Fruit fly (Drosophila melanogaster): Measurements from ENCODE around the gene sstn.

Gene sstn

DNA sequence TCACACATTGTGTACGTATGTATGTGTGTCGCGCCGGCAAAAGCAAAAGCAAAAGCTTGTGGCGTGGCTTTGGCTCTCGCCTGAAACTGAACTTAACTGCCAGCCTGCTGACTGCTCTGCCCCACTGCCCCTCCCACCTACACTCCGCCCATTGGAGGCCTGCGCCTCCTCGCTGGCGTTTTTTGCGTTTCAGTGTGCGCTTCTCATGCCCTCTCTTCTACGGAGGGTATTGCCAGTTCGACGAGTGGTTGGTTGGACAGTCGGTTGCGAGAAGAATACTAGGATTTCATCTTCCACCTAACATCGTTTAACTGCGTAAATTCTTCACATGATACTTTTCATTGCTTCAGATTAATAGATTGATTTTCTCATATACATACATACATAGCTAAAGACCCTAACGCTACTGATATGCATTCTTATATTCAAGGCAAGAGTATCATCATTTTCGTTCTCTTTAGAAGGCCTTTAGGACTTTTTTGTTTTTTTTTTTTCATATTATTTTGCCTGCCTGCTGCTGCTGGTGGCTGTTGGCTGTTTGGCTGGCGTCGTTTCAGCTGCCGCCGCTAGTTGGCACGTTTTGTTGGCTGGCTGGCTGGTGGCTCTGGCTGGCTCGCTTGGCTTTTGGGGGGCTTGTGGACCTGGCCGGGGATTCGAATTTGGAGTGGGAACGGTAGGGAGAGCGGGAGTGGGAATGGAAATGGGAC is 10.5 kb upstream of the sstn start:
- TF ChIP-seq usp (GFP tag; optimal IDR thresholded peaks at IDR 0.05): no peak
- no peak for TF ChIP-seq EcR (GFP tag; optimal IDR thresholded peaks at IDR 0.05)
- TF ChIP-seq CG8478 (optimal IDR thresholded peaks at IDR 0.05): no peak
- no peak for TF ChIP-seq pan (optimal IDR thresholded peaks at IDR 0.05)
- no peak for TF ChIP-seq psq (optimal IDR thresholded peaks at IDR 0.05)
- no peak for TF ChIP-seq Dll (optimal IDR thresholded peaks at IDR 0.05)

DNA sequence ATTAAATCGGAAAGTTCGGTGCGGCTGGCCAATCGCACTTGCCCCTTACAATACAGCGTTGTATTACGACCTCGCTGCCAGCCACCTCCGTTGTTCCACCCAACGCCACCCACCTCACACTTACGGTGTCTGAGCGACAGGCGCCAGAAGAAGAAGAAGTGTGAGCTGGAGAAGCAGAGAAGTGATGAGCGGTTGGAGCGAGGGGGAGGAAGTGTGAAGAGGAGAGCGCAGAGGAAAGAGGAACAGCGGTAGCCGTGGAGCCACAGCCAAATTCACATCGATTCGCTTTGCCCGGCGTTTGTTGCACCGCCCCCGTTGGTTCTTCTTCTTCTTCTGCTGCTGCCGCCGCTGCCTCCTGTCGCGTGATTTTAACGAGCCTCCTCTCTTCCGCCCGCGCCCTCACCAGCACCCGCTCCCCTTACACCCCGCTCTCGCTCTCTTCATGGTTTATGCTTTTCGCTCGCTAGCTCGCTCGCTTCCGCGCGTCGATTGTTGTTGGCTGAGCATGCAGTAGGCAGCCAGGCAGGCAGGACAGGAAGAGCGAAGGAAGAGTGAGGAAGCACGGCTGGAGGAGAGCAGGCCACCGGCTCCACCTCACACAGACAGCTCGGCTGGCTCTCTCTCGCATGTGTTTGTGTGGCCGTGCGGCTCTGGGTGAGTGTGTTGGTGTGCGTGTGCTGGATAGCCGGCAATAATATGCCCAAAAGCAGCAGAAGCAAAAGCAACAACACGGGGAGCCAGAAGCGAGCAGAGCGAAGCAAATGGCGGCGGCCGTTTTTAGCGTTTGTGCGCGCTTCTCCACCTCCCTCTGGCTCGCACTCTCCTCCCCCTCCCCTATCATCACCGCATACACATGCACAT is 9.7 kb upstream of the sstn start:
- peak; percentile 65 for TF ChIP-seq Dll (optimal IDR thresholded peaks at IDR 0.05)
- TF ChIP-seq usp (GFP tag; optimal IDR thresholded peaks at IDR 0.05): no peak
- TF ChIP-seq psq (optimal IDR thresholded peaks at IDR 0.05): no peak
- peak; percentile 21 for TF ChIP-seq CG8478 (optimal IDR thresholded peaks at IDR 0.05)
- no peak for TF ChIP-seq pan (optimal IDR thresholded peaks at IDR 0.05)
- TF ChIP-seq EcR (GFP tag; optimal IDR thresholded peaks at IDR 0.05): no peak

DNA sequence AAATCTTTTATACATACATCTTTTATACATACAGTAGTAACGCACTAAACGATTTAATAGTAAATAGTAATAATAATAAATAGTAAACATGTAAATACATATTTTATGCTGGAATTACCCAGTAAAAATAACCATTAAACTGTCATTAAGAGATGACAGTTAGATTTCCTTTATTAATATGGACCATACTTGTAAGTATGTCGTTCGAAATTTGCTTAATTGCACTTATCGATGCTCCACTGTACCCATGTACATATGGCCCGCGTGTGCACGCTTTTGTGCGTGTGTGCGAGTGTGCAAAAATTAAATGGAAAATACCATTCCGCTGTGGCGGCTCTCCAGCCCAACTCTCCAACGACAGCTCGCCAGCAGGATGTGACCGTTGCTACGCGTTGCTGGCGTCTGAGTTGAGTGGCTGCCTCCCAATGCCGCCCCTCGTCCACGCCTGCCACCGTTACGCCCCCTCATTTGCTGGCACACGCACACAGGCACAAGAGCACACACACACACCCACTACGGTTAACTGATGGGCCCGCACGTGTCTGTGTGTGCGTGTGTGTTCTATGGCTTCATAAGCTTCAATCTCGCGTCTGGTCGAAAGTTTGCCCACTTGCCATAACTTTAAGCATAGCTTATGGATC is 8.3 kb upstream of the sstn start:
- TF ChIP-seq pan (optimal IDR thresholded peaks at IDR 0.05) (no peak), Dll (optimal IDR thresholded peaks at IDR 0.05) (peak; percentile 28)

DNA sequence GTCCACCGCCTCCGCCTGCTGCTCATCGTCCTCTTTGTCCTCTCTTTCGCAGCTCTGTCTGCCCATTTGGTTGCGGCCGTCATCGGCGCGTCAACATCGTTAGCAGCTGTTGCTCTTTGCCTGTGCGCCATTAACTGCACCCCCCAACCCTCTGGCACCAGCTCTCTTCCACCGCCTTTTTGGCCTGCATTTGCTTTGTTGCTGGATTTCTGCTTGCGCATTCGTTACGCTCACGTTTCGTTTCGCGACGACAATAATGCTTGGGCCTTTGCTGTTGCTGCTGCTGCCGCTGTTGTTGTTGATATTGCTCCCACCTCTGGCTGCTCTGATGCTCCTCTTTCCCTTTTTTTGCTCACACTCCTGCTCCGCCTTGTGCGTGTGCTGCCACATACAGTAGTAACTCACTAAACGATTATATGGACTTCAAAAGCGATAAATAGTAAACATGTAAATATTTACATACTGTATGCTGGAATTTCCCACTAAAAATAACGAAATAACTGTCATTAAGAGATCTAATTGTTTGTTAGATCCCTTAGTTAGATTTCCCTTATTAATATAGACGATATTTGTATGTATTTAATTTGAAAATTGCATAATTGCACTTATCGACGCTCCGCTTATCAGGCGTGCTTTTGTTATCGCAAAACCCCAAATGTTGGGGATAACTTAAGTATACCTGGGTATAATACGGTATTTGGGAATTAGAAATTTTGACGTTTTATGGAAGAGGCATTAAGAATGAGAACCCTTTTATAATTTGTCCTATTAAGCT is 7.3 kb upstream of the sstn start:
- TF ChIP-seq Dll (optimal IDR thresholded peaks at IDR 0.05) (peak; percentile 68), EcR (GFP tag; optimal IDR thresholded peaks at IDR 0.05) (no peak), usp (GFP tag; optimal IDR thresholded peaks at IDR 0.05) (no peak), CG8478 (optimal IDR thresholded peaks at IDR 0.05) (no peak), psq (optimal IDR thresholded peaks at IDR 0.05) (no peak), pan (optimal IDR thresholded peaks at IDR 0.05) (no peak)

DNA sequence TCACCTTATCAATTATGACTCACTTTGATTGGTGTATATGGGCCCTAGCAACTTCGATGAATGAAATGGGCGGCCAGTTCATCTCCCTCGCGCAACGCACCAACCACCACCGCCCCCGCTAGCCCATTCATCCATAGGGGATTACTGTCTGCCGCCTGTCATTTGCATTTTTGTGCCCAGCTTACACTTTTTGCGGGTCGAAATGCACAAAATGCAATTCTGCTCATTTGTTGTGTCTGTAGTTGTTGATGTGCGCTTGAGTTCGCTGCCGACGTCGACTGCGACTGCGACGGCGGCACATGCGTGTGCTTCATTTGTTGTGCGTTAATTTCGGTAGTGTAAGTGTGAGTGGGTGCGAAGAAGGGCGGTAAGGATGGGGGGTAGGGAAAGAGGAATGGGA is 6.5 kb upstream of the sstn start:
- TF ChIP-seq EcR (GFP tag; optimal IDR thresholded peaks at IDR 0.05) (no peak), psq (optimal IDR thresholded peaks at IDR 0.05) (no peak)

DNA sequence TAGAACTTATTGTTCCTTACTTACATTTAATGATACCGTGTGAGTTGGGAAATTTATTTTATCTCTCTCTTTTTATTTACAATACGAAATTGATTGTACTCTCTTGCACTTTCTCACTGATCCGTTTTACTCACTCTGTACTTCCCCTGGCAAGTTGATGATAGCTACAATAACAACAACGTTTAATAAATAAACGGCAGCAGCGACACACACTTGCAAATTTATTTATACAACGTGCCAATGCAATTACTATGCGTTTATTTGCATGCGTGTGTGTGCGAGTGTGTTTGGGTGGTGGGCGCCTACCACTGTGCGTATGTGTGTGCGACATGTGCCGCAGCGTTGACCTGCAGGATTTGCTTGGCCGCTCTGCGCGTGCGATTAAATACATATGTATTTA is 5.0 kb upstream of the sstn start:
- TF ChIP-seq EcR (GFP tag; optimal IDR thresholded peaks at IDR 0.05) (no peak), Dll (optimal IDR thresholded peaks at IDR 0.05) (no peak), CG8478 (optimal IDR thresholded peaks at IDR 0.05) (no peak), usp (GFP tag; optimal IDR thresholded peaks at IDR 0.05) (no peak), psq (optimal IDR thresholded peaks at IDR 0.05) (no peak), pan (optimal IDR thresholded peaks at IDR 0.05) (no peak)

DNA sequence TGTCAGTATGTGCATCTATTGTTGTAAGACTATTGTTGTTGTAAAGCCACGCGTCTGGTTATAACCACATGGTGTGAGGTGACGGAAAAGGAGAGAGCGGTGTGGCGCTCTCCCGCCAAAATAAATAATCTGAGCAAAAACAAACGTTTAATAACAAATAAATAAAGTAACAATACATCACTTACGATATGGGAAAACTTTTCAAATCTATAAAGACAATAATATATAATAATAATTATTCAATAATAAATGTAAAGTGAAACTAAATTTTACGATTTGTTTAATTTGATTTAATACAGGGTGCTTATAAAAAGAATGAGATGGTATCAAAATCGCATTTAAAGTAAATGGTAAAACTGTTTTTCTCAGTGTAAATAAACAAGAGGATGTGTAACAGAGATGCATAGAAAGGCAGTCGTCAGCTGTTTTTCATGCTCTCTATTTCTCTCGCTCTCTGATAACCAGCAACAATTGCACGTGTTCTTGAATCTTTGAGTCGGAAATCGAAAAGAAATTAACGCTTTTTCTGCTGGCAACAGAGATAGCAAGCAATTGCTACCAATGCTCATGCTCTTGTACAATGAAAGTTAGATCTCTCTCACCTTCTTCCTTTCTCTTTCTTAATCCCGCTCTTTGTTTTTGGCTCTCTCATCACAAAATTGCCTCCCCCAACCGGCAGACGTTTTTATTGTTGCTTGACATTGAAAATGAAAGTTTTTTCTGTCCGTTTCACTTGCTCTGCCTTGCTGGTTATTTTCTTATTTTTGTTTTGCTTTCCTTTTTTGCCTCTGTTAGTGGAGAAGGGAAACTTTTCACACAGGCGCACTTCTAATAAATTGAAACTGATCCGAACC is 4.4 kb upstream of the sstn start:
- TF ChIP-seq usp (GFP tag; optimal IDR thresholded peaks at IDR 0.05) (no peak), Dll (optimal IDR thresholded peaks at IDR 0.05) (no peak), EcR (GFP tag; optimal IDR thresholded peaks at IDR 0.05) (no peak), pan (optimal IDR thresholded peaks at IDR 0.05) (no peak), CG8478 (optimal IDR thresholded peaks at IDR 0.05) (no peak), psq (optimal IDR thresholded peaks at IDR 0.05) (no peak)

DNA sequence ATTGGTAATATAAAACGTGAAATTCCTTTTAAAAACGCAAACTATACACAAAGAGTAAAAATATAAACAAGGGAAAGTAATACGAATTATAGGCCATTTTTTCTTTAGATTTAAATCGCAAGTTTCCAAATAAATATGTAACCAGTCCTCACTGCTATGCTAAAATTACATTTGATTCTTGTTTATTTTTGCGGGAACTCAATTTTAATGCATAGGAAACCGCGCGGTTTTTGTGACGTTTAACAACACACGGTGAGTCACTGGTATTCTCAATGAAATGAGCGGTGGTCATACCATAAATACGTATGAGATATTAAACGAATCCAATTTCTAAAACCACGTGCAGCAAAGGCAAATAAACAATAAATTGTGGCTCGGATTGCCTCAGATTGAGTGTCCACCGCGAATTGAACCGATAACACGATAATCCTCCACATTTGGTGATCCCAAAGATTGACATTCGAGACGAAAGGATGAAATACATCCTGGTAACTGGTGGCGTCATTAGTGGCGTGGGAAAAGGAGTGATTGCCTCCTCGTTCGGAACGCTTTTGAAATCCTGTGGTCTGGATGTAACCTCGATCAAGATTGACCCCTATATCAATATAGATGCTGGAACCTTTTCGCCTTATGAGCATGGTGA is 3.5 kb upstream of the sstn start, which contains the start of gene Ctps:
TSS of gene Ctps (plus strand) at position 37 of the 643 bp plus-strand sequence.
- no peak for TF ChIP-seq CG8478 (optimal IDR thresholded peaks at IDR 0.05)
- no peak for TF ChIP-seq usp (GFP tag; optimal IDR thresholded peaks at IDR 0.05)
- TF ChIP-seq pan (optimal IDR thresholded peaks at IDR 0.05): no peak
- no peak for TF ChIP-seq EcR (GFP tag; optimal IDR thresholded peaks at IDR 0.05)
- TF ChIP-seq Dll (optimal IDR thresholded peaks at IDR 0.05): no peak
- TF ChIP-seq psq (optimal IDR thresholded peaks at IDR 0.05): no peak

DNA sequence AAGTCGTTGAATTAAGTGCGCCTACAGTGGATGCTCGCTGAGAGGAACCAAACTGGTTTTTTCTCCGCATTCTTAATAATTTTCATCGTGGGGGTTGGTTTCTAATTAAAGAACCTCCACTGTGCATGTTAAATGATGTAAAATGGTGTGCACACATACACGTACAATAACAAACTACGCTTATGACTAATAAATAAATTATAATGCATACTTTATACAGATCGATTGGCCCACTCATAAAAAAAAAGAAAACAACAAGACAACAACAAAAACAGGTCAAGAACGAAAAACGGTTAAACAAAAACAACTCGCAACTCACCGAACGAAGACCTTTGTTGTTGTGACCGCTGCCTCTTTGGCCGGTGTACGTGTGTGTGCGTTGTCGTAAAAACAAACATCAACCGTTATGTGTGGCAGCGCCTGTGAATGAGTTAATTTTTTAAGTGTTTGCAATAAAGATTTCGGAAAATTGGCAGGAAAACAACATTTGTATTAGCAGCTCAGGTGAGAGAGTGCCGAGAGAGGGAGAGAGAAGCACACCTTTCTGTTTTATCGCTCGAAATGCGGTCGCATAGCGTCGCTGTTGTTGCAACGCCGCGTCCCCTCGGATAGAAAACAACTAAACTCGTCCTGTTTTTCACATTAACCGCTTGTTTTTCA is 460 bp downstream of the sstn start:
- no peak for TF ChIP-seq usp (GFP tag; optimal IDR thresholded peaks at IDR 0.05)
- TF ChIP-seq EcR (GFP tag; optimal IDR thresholded peaks at IDR 0.05): no peak
- TF ChIP-seq pan (optimal IDR thresholded peaks at IDR 0.05): no peak
- no peak for TF ChIP-seq CG8478 (optimal IDR thresholded peaks at IDR 0.05)
- no peak for TF ChIP-seq psq (optimal IDR thresholded peaks at IDR 0.05)
- no peak for TF ChIP-seq Dll (optimal IDR thresholded peaks at IDR 0.05)

Measured in whole organism.